Worm (Caenorhabditis elegans): ENCODE data around the gene nhr-171.

nhr-171 gene

ce11 chrV:7514939-7515338, 3.4 kb downstream of the nhr-171 start, which contains the start of gene srb-18:
Gene srb-18, plus strand, starts transcription at chrV:7515239.
- no peak for TF ChIP-seq unc-62 (GFP tag; optimal IDR thresholded peaks at IDR 0.05)

ce11 chrV:7520077-7520476, 8.5 kb downstream of the nhr-171 start, which contains the start of gene srb-19:
Gene srb-19, minus strand, starts transcription at chrV:7520177.
- no peak for TF ChIP-seq unc-62 (GFP tag; optimal IDR thresholded peaks at IDR 0.05)

- no peak for TF ChIP-seq unc-62 (GFP tag; optimal IDR thresholded peaks at IDR 0.05)
Measured at ce11 chrV:7521304-7521703, 9.7 kb downstream of the nhr-171 start.

- TF ChIP-seq unc-62 (GFP tag; optimal IDR thresholded peaks at IDR 0.05): no peak
Measured at ce11 chrV:7522279-7522678, 10.7 kb downstream of the nhr-171 start, which contains the start of gene C54F6.15. Gene C54F6.15, minus strand, starts transcription at chrV:7522379.

- no peak for TF ChIP-seq unc-62 (GFP tag; optimal IDR thresholded peaks at IDR 0.05)
Measured at ce11 chrV:7523392-7523791, 11.8 kb downstream of the nhr-171 start, which contains the start of gene C54F6.6. Gene C54F6.6, plus strand, starts transcription at chrV:7523692.

ce11 chrV:7524447-7524846, 12.9 kb downstream of the nhr-171 start, which contains the start of gene C54F6.20:
Gene C54F6.20, plus strand, starts transcription at chrV:7524747.
- no peak for TF ChIP-seq unc-62 (GFP tag; optimal IDR thresholded peaks at IDR 0.05)

ce11 chrV:7525695-7526094, 14.1 kb downstream of the nhr-171 start, which contains the start of gene C54F6.18:
Gene C54F6.18, plus strand, starts transcription at chrV:7525995.
- no peak for TF ChIP-seq unc-62 (GFP tag; optimal IDR thresholded peaks at IDR 0.05)

- no peak for TF ChIP-seq unc-62 (GFP tag; optimal IDR thresholded peaks at IDR 0.05)
Measured at ce11 chrV:7527153-7527552, 15.6 kb downstream of the nhr-171 start, which contains the start of gene C54F6.17. Gene C54F6.17, plus strand, starts transcription at chrV:7527453.

- no peak for TF ChIP-seq unc-62 (GFP tag; optimal IDR thresholded peaks at IDR 0.05)
Measured at ce11 chrV:7528816-7529215, 17.3 kb downstream of the nhr-171 start, which contains the start of gene C54F6.5. Gene C54F6.5, plus strand, starts transcription at chrV:7529116.

ce11 chrV:7529840-7530239, 18.3 kb downstream of the nhr-171 start, which contains the start of gene swt-2:
Gene swt-2, plus strand, starts transcription at chrV:7530140.
- TF ChIP-seq unc-62 (GFP tag; optimal IDR thresholded peaks at IDR 0.05): no peak

- no peak for TF ChIP-seq unc-62 (GFP tag; optimal IDR thresholded peaks at IDR 0.05)
Measured at ce11 chrV:7532947-7533346, 21.4 kb downstream of the nhr-171 start, which contains the start of gene C54F6.3. Gene C54F6.3, plus strand, starts transcription at chrV:7533247.

- no peak for TF ChIP-seq unc-62 (GFP tag; optimal IDR thresholded peaks at IDR 0.05)
Measured at ce11 chrV:7538018-7538417, 26.5 kb downstream of the nhr-171 start, which contains the start of gene C54F6.12. Gene C54F6.12, minus strand, starts transcription at chrV:7538118.

- TF ChIP-seq unc-62 (GFP tag; optimal IDR thresholded peaks at IDR 0.05): no peak
Measured at ce11 chrV:7539015-7539414, 27.4 kb downstream of the nhr-171 start, which contains the start of gene srh-268. Gene srh-268, plus strand, starts transcription at chrV:7539315.

- no peak for TF ChIP-seq unc-62 (GFP tag; optimal IDR thresholded peaks at IDR 0.05)
Measured at ce11 chrV:7543728-7544127, 32.2 kb downstream of the nhr-171 start.

- TF ChIP-seq unc-62 (GFP tag; optimal IDR thresholded peaks at IDR 0.05): no peak
Measured at ce11 chrV:7545187-7545586, 33.6 kb downstream of the nhr-171 start, which contains the start of the genes C54F6.19 and nhx-3. Gene C54F6.19, plus strand, starts transcription at chrV:7545487. Gene nhx-3, minus strand, starts transcription at chrV:7545523.

- TF ChIP-seq unc-62 (GFP tag; optimal IDR thresholded peaks at IDR 0.05): no peak
Measured at ce11 chrV:7547479-7547878, 35.9 kb downstream of the nhr-171 start, which contains the start of gene ftn-1. Gene ftn-1, minus strand, starts transcription at chrV:7547579.

- no peak for TF ChIP-seq unc-62 (GFP tag; optimal IDR thresholded peaks at IDR 0.05)
Measured at ce11 chrV:7548017-7548416, 36.5 kb downstream of the nhr-171 start.

Data from whole organism, dauer.